Worm (Caenorhabditis elegans): Measurements from ENCODE around the gene F13H8.6.

F13H8.6 gene

ce11 chrII:6290047-6290582, 3.4 kb upstream of the F13H8.6 start, which contains the start of gene upb-1:
upb-1 (minus strand) TSS chrII:6290097.
- no peak for TF ChIP-seq skn-1 (tag; optimal IDR thresholded peaks at IDR 0.05)
- TF ChIP-seq ceh-90 (tag; optimal IDR thresholded peaks at IDR 0.05) = no peak
- peak; percentile 21 for TF ChIP-seq mep-1 (tag; optimal IDR thresholded peaks at IDR 0.05)
- peak; percentile 55 for TF ChIP-seq snu-23 (GFP tag; optimal IDR thresholded peaks at IDR 0.05)
- peak; percentile 7 for TF ChIP-seq swsn-7 (tag; optimal IDR thresholded peaks at IDR 0.05)
- peak; percentile 52 for TF ChIP-seq nhr-20 (tag; optimal IDR thresholded peaks at IDR 0.05)
- TF ChIP-seq ceh-82 (tag; optimal IDR thresholded peaks at IDR 0.05) = no peak
- TF ChIP-seq sup-37 (GFP tag; optimal IDR thresholded peaks at IDR 0.05) = no peak
- peak; percentile 52 for TF ChIP-seq blmp-1 (tag; optimal IDR thresholded peaks at IDR 0.05)
- TF ChIP-seq elt-2 (tag; optimal IDR thresholded peaks at IDR 0.05) = peak; percentile 32
- TF ChIP-seq C16A3.4 (tag; optimal IDR thresholded peaks at IDR 0.05) = no peak
- peak; percentile 39 for TF ChIP-seq unc-130 (tag; optimal IDR thresholded peaks at IDR 0.05)
- TF ChIP-seq lsy-2 (tag; optimal IDR thresholded peaks at IDR 0.05) = peak; percentile 42 to 67
- no peak for TF ChIP-seq hlh-17 (GFP tag; optimal IDR thresholded peaks at IDR 0.05; ENCODE audit: borderline replicate concordance)
- no peak for TF ChIP-seq snpc-4 (tag; optimal IDR thresholded peaks at IDR 0.05)
- peak in 1 of 2 experiments; percentile 64 for TF ChIP-seq mdl-1 (tag; optimal IDR thresholded peaks at IDR 0.05)
- TF ChIP-seq tlp-1 (tag; optimal IDR thresholded peaks at IDR 0.05) = no peak
- TF ChIP-seq egl-27 (tag; optimal IDR thresholded peaks at IDR 0.05) = no peak
- peak; percentile 3 for TF ChIP-seq nhr-47 (tag; optimal IDR thresholded peaks at IDR 0.05)
- TF ChIP-seq efl-1 (optimal IDR thresholded peaks at IDR 0.05) = peak in 1 of 2 experiments; percentile 24
- TF ChIP-seq efl-1 (GFP tag; optimal IDR thresholded peaks at IDR 0.05 in 1 of 2) = no peak
- peak; percentile 82 for TF ChIP-seq nhr-71 (tag; optimal IDR thresholded peaks at IDR 0.05)
- peak; percentile 72 for TF ChIP-seq lin-14 (GFP tag; optimal IDR thresholded peaks at IDR 0.05)
- TF ChIP-seq nhr-19 (GFP tag; conservative IDR thresholded peaks at IDR 0.05) = peak; percentile 64
- TF ChIP-seq rnt-1 (tag; optimal IDR thresholded peaks at IDR 0.05) = peak; percentile 62

- TF ChIP-seq egl-27 (tag; optimal IDR thresholded peaks at IDR 0.05) (no peak), ceh-8 (GFP tag; optimal IDR thresholded peaks at IDR 0.05) (peak; percentile 87), nhr-76 (tag; optimal IDR thresholded peaks at IDR 0.05) (no peak), nhr-71 (tag; optimal IDR thresholded peaks at IDR 0.05) (peak; percentile 55), nhr-28 (tag; optimal IDR thresholded peaks at IDR 0.05) (no peak), swsn-7 (tag; optimal IDR thresholded peaks at IDR 0.05) (peak; percentile 5), nhr-19 (GFP tag; conservative IDR thresholded peaks at IDR 0.05) (peak; percentile 3; the same call in 1 of the 2 replicates), fkh-8 (tag; optimal IDR thresholded peaks at IDR 0.05) (peak; percentile 13), lsy-2 (tag; optimal IDR thresholded peaks at IDR 0.05) (peak; percentile 1 to 32), pqm-1 (tag; optimal IDR thresholded peaks at IDR 0.05) (no peak), efl-1 (optimal IDR thresholded peaks at IDR 0.05) (no peak), efl-1 (GFP tag; optimal IDR thresholded peaks at IDR 0.05 in 1 of 2) (no peak)
Observed at ce11 chrII:6288104-6288503, 1.3 kb upstream of the F13H8.6 start.

DNA sequence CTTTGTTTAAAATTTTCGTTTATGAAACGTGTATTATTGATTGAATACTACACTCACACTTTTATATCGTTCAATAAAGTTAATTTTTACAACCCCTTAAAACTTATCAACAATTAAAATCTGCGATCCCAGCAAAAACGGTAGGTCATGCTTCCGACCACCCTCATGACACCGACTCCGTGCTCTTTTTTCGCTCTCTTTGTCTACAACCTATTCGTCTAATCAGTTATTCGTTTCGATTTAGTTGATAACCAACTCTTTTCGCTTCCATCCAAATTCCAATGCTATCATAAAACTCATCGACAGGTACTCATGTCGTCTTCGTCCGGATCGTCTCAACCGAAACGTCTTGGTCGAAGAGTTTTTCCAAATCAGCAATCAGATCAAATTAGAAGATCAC, 3.7 kb downstream of the F13H8.6 start, which contains the start of gene F13H8.1:
TSS of gene F13H8.1 (plus strand) at position 311 of the 400 bp plus-strand sequence.
- TF ChIP-seq elt-2 (tag; optimal IDR thresholded peaks at IDR 0.05) = peak; percentile 54
- TF ChIP-seq dpl-1 (GFP tag; optimal IDR thresholded peaks at IDR 0.05) = no peak
- TF ChIP-seq pqm-1 (tag; optimal IDR thresholded peaks at IDR 0.05) = peak; percentile 29
- no peak for TF ChIP-seq Y116A8C.19 (tag; optimal IDR thresholded peaks at IDR 0.05; ENCODE audit: borderline replicate concordance)
- no peak for TF ChIP-seq snpc-4 (tag; optimal IDR thresholded peaks at IDR 0.05)
- TF ChIP-seq lin-35 (GFP tag; optimal IDR thresholded peaks at IDR 0.05) = peak in 1 of 2 experiments; percentile 8

ce11 chrII:6281903-6282302, 4.9 kb downstream of the F13H8.6 start:
- TF ChIP-seq jun-1 (tag; optimal IDR thresholded peaks at IDR 0.05) (no peak), ceh-88 (GFP tag; IDR thresholded peaks at IDR 0.05) (no peak), elt-2 (tag; optimal IDR thresholded peaks at IDR 0.05) (peak; percentile 38), C16A3.4 (tag; optimal IDR thresholded peaks at IDR 0.05) (no peak), nhr-20 (tag; optimal IDR thresholded peaks at IDR 0.05) (no peak)
